Worm (Caenorhabditis elegans) whole organism, L1 larva: ENCODE data around the gene vps-24.

ENCODE experiments used
- C04F5.9 ChIP-seq: sonication (generic microtip); optimal IDR thresholded peaks from 2 replicates; lab custom pipeline; 2016; ENCODE audit warnings: missing genetic modification characterization, missing compliant biosample characterization
- C16A3.4 ChIP-seq: fragments of 150-350 bp; optimal IDR thresholded peaks from 2 replicates; lab custom pipeline; 2014; ENCODE audit warnings: missing biosample characterization, missing genetic modification characterization
- aha-1 ChIP-seq: fragments of 150-350 bp; optimal IDR thresholded peaks from 2 replicates; lab custom pipeline; 2014; ENCODE audit warnings: missing biosample characterization, missing genetic modification characterization
- blmp-1 ChIP-seq: fragments of 150-350 bp; optimal IDR thresholded peaks from 2 replicates; lab custom pipeline; 2014; ENCODE audit warnings: missing biosample characterization, missing genetic modification characterization
- ceh-88 ChIP-seq: fragments of 200-800 bp; sonication (Bioruptor generic); IDR thresholded peaks from 2 replicates; pipeline ENCODE4 v1.3.6; 2022; ENCODE audit warnings: missing genetic modification characterization, missing compliant biosample characterization
- ceh-90 ChIP-seq: sonication (generic microtip); optimal IDR thresholded peaks from 2 replicates; lab custom pipeline; 2016; ENCODE audit warnings: missing genetic modification characterization, missing compliant biosample characterization
- efl-1 ChIP-seq, 4 experiments: fragments of 150-350 bp; optimal IDR thresholded peaks in 3 of 4; peaks in 1 of 4; 1 replicate in 1 of 4; 2 replicates in 3 of 4; lab custom pipeline; 2014; ENCODE audit warnings: missing biosample characterization in 2 of 4, missing genetic modification characterization in 2 of 4, missing genetic modification reagents in 2 of 4
- egl-13 ChIP-seq: sonication (generic microtip); optimal IDR thresholded peaks from 2 replicates; lab custom pipeline; 2016; ENCODE audit warnings: missing genotype, missing genetic modification reagents, missing genetic modification characterization, missing compliant biosample characterization
- elt-2 ChIP-seq: sonication (generic microtip); optimal IDR thresholded peaks from 2 replicates; lab custom pipeline; 2016; ENCODE audit warnings: missing genetic modification characterization, mild to moderate bottlenecking, inconsistent platforms, missing compliant biosample characterization, missing genetic modification reagents
- ets-5 ChIP-seq: fragments of 200-800 bp; sonication (Bioruptor generic); IDR thresholded peaks from 2 replicates; pipeline ENCODE4 v1.3.6; 2022; ENCODE audit warnings: missing genetic modification characterization, missing compliant biosample characterization
- fos-1 ChIP-seq: fragments of 150-350 bp; optimal IDR thresholded peaks from 2 replicates; lab custom pipeline; 2014; ENCODE audit warnings: missing biosample characterization, missing genetic modification characterization
- hlh-17 ChIP-seq: fragments of 200-800 bp; sonication (Bioruptor generic); optimal IDR thresholded peaks from 2 replicates; lab custom pipeline; 2018; ENCODE audit warnings: missing genetic modification characterization, mild to moderate bottlenecking, missing compliant biosample characterization, moderate library complexity, borderline replicate concordance
- isw-1 ChIP-seq: fragments of 200-800 bp; sonication (Bioruptor generic); IDR thresholded peaks from 2 replicates; pipeline ENCODE4 v1.3.6; 2022; ENCODE audit warnings: missing genetic modification characterization, missing compliant biosample characterization
- lin-14 ChIP-seq: fragments of 200-800 bp; sonication (Bioruptor generic); optimal IDR thresholded peaks from 2 replicates; lab custom pipeline; 2018; ENCODE audit warnings: mild to moderate bottlenecking, missing genetic modification characterization, moderate library complexity, missing compliant biosample characterization
- lin-15B ChIP-seq: fragments of 150-350 bp; sonication (generic microtip); optimal IDR thresholded peaks from 3 replicates; lab custom pipeline; 2014; ENCODE audit warnings: missing biosample characterization, missing genetic modification characterization
- lin-35 ChIP-seq, 2 experiments: fragments of 150-350 bp; optimal IDR thresholded peaks; 2 replicates each; lab custom pipeline; 2014; ENCODE audit warnings: missing biosample characterization in 2 of 2, missing genetic modification characterization in 2 of 2, missing genetic modification reagents in 2 of 2
- lin-39 ChIP-seq: fragments of 150-350 bp; optimal IDR thresholded peaks from 2 replicates; lab custom pipeline; 2014; ENCODE audit warnings: missing biosample characterization, missing genetic modification reagents, missing genetic modification characterization
- lsy-2 ChIP-seq, 2 experiments: fragments of 150-350 bp; optimal IDR thresholded peaks; 2 replicates each; lab custom pipeline; 2014; ENCODE audit warnings: missing biosample characterization in 2 of 2, missing genetic modification characterization in 2 of 2
- mdl-1 ChIP-seq, 2 experiments: fragments of 150-350 bp; optimal IDR thresholded peaks; 2 replicates each; lab custom pipeline; 2014 to 2017; ENCODE audit warnings: missing biosample characterization in 2 of 2, missing genetic modification characterization in 2 of 2, inconsistent platforms in 1 of 2
- nhr-19 ChIP-seq: fragments of 200-800 bp; sonication (Bioruptor generic); conservative IDR thresholded peaks from 2 replicates; pipeline ENCODE4 v1.3.6; 2022; ENCODE audit warnings: missing genetic modification characterization, missing compliant biosample characterization
- nhr-20 ChIP-seq: sonication (generic microtip); optimal IDR thresholded peaks from 2 replicates; lab custom pipeline; 2016; ENCODE audit warnings: mild to moderate bottlenecking, missing genetic modification characterization, missing compliant biosample characterization
- nhr-28 ChIP-seq: fragments of 150-350 bp; optimal IDR thresholded peaks from 2 replicates; lab custom pipeline; 2014; ENCODE audit warnings: missing biosample characterization, missing genetic modification characterization
- nhr-71 ChIP-seq: sonication (generic microtip); optimal IDR thresholded peaks from 2 replicates; lab custom pipeline; 2016; ENCODE audit warnings: mild to moderate bottlenecking, missing genetic modification characterization, moderate library complexity, missing compliant biosample characterization
- nhr-76 ChIP-seq: sonication (generic microtip); optimal IDR thresholded peaks from 2 replicates; lab custom pipeline; 2017; ENCODE audit warnings: missing biosample characterization, missing genetic modification characterization
- nhr-84 ChIP-seq: sonication (generic microtip); optimal IDR thresholded peaks from 2 replicates; lab custom pipeline; 2017; ENCODE audit warnings: missing biosample characterization, missing genetic modification characterization
- nhr-90 ChIP-seq: sonication (generic microtip); optimal IDR thresholded peaks from 2 replicates; lab custom pipeline; 2016; ENCODE audit warnings: mild to moderate bottlenecking, missing genetic modification characterization, missing compliant biosample characterization; ENCODE audit not compliant: poor library complexity
- pax-3 ChIP-seq: fragments of 200-800 bp; sonication (Bioruptor generic); optimal IDR thresholded peaks from 2 replicates; lab custom pipeline; 2018; ENCODE audit warnings: mild to moderate bottlenecking, missing genetic modification characterization, moderate library complexity, missing compliant biosample characterization
- rnt-1 ChIP-seq: sonication (generic microtip); optimal IDR thresholded peaks from 2 replicates; lab custom pipeline; 2016; ENCODE audit warnings: mild to moderate bottlenecking, missing genetic modification characterization, moderate library complexity, missing compliant biosample characterization
- sox-4 ChIP-seq: sonication (generic microtip); optimal IDR thresholded peaks from 2 replicates; lab custom pipeline; 2016; ENCODE audit warnings: missing genetic modification characterization, missing compliant biosample characterization
- sup-37 ChIP-seq: fragments of 200-800 bp; sonication (Bioruptor generic); optimal IDR thresholded peaks from 2 replicates; lab custom pipeline; 2018; ENCODE audit warnings: mild to moderate bottlenecking, missing genetic modification characterization, missing compliant biosample characterization
- unc-130 ChIP-seq: fragments of 150-350 bp; optimal IDR thresholded peaks from 2 replicates; lab custom pipeline; 2017; ENCODE audit warnings: missing biosample characterization, missing genetic modification characterization, inconsistent platforms
- vab-15 ChIP-seq: sonication (generic microtip); optimal IDR thresholded peaks from 2 replicates; lab custom pipeline; 2017; ENCODE audit warnings: missing genotype, mild to moderate bottlenecking, missing genetic modification characterization, missing compliant biosample characterization
- ztf-11 ChIP-seq, 2 experiments: sonication (generic microtip); optimal IDR thresholded peaks; 2 replicates each; lab custom pipeline; 2016 to 2017; ENCODE audit warnings: missing genetic modification characterization in 2 of 2, missing biosample characterization in 1 of 2, missing compliant biosample characterization in 1 of 2
- ztf-4 ChIP-seq: fragments of 150-350 bp; optimal IDR thresholded peaks from 2 replicates; lab custom pipeline; 2014; ENCODE audit warnings: missing biosample characterization, missing genetic modification characterization

Gene vps-24

DNA sequence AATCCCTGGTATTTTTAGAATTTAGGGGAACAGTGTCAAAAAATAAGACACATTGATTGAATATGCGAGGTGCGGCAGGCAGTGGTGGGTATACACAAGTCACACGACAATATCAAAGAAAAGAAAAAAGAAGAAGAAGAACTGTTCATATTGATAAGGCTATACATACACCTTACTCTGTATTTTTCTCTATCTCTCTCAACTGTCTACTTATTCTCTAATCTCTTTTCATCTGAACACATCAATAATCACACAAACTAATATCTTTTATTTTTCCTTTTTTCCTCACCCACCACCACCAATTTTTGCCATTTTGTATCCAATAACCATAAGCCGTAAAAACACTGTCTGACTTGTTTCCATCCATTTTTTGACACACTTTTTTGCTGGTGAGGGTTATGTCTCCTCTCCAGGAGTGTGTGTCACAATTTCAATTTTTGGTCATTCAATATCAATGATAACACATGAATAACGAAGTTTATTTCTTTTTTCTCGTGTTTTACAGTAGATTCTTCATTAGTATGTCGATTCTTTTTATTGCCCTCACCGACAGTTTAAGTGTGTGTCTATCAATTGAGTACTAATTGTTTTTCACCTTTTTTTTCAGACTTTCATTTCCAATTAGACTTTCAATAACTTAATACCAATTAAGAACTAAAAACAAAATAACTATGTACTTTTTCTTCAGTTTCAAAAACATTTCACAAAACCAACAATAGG is 25.8 kb downstream of the vps-24 start (continued):
- no peak for TF ChIP-seq ets-5 (GFP tag; lab: Robert Waterston, UW)
- TF ChIP-seq hlh-17 (GFP tag; lab: Kevin White, UChicago), result no peak
- TF ChIP-seq sup-37 (GFP tag; lab: Kevin White, UChicago), result no peak
- TF ChIP-seq lin-15B (tag; lab: Kevin White, UChicago), result no peak
- no peak for TF ChIP-seq nhr-76 (tag; lab: Kevin White, UChicago)
- no peak for TF ChIP-seq vab-15 (tag; lab: Kevin White, UChicago)
- TF ChIP-seq ceh-88 (GFP tag; lab: Robert Waterston, UW), result 0 out of 2 replicates have a peak, but pooled peaks have one; percentile 16
- no peak for TF ChIP-seq sox-4
- peak in 1 of 2 experiments; percentile 23 for TF ChIP-seq mdl-1 (tag; optimal IDR thresholded peaks at IDR 0.05; lab: Kevin White, UChicago)
- peak; percentile 96 for TF ChIP-seq elt-2 (tag; lab: Kevin White, UChicago)
- TF ChIP-seq aha-1 (tag; lab: Kevin White, UChicago), result no peak
- no peak for TF ChIP-seq lin-39 (tag; lab: Kevin White, UChicago)
- TF ChIP-seq fos-1 (tag; lab: Kevin White, UChicago), result no peak
- peak; percentile 54 for TF ChIP-seq nhr-71 (tag; lab: Kevin White, UChicago)

DNA sequence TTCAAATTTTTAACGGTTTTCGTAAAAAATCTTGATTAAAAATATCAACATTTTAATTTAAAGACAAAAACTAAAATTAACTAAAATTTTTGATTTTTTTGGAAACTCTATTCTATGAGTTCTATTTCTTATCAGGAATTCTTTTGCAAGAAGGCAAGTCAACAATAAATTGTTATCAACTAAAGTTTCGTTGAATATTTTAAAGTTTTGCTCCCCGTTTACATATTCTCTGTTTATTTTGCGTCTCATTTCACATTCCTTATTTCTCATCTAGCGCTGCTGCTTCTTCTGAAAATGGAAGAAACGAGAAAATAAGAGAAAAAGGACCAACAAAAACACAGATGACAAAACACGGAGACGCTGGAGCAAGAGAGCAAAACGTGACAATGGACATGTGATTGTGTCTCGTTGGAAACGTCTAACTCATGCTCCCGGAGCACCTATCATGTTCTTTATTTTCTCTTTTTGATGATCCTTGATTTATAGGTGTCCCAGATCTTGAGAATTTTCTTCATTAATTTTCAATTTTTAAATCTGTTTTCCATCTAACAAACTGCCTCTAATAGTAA is 26.8 kb downstream of the vps-24 start:
- no peak for TF ChIP-seq efl-1 (optimal IDR thresholded peaks at IDR 0.05; lab: Kevin White, UChicago)
- peak in 1 of 2 experiments; percentile 62 for TF ChIP-seq efl-1 (GFP tag; optimal IDR thresholded peaks at IDR 0.05 in 1 of 2; lab: Kevin White, UChicago)
- TF ChIP-seq nhr-90 (tag; lab: Kevin White, UChicago), result no peak
- TF ChIP-seq rnt-1 (tag; lab: Kevin White, UChicago), result peak; percentile 21
- no peak for TF ChIP-seq lin-35 (GFP tag; optimal IDR thresholded peaks at IDR 0.05; lab: Kevin White, UChicago)
- peak; percentile 6 for TF ChIP-seq nhr-20 (tag; lab: Kevin White, UChicago)
- TF ChIP-seq hlh-17 (GFP tag; lab: Kevin White, UChicago), result no peak
- TF ChIP-seq ztf-4 (tag; lab: Kevin White, UChicago), result no peak
- peak; percentile 88 for TF ChIP-seq elt-2 (tag; lab: Kevin White, UChicago)
- peak; percentile 39 for TF ChIP-seq lin-14
- TF ChIP-seq nhr-71 (tag; lab: Kevin White, UChicago), result peak; percentile 29
- TF ChIP-seq lsy-2 (tag; optimal IDR thresholded peaks at IDR 0.05; lab: Kevin White, UChicago), result peak in 1 of 2 experiments; percentile 5
- 0 out of 2 replicates have a peak, but pooled peaks have one; percentile 3 for TF ChIP-seq nhr-19

DNA sequence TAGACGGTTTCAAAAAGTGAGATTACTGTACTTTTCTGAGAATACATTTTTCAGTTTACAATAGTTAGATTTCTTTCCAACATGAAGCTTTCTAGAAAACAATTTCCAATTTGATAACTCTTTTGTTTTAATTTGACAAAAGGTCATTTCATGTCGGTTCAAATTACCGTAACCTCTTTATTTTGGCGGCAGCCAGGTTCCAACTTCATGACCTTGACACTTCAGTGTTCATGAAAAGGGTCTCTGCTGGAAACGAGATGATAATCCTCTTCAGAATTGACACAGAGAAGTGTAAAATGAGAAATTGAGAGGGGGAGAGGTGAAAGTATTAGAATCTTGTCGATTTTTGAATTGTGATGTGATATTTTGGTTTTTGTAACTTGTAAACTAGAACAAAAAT is 27.7 kb downstream of the vps-24 start:
- TF ChIP-seq ztf-11 (tag; optimal IDR thresholded peaks at IDR 0.05; lab: Kevin White, UChicago) (no peak), C16A3.4 (tag; lab: Kevin White, UChicago) (no peak), egl-13 (tag; lab: Kevin White, UChicago) (no peak), lin-14 (peak; percentile 4), blmp-1 (tag; lab: Kevin White, UChicago) (peak; percentile 35), lsy-2 (tag; optimal IDR thresholded peaks at IDR 0.05; lab: Kevin White, UChicago) (peak in 1 of 2 experiments; percentile 21), ceh-88 (GFP tag; lab: Robert Waterston, UW) (0 out of 2 replicates have a peak, but pooled peaks have one; percentile 10)

ce11 chrII:5022381-5022855 is 28.6 kb downstream of the vps-24 start, which contains the start of the genes nsy-1 and F59A6.13:
TSS of gene nsy-1 (plus strand) at chrII:5022757.
TSS of gene F59A6.13 (plus strand) at chrII:5022805.
- no peak for TF ChIP-seq C04F5.9 (tag; lab: Kevin White, UChicago)
- TF ChIP-seq elt-2 (tag; lab: Kevin White, UChicago), result peak; percentile 97
- TF ChIP-seq egl-13 (tag; lab: Kevin White, UChicago), result no peak
- TF ChIP-seq efl-1 (optimal IDR thresholded peaks at IDR 0.05; lab: Kevin White, UChicago), result no peak
- TF ChIP-seq efl-1 (GFP tag; optimal IDR thresholded peaks at IDR 0.05 in 1 of 2; lab: Kevin White, UChicago), result peak in 1 of 2 experiments; percentile 72
- TF ChIP-seq pax-3 (tag; lab: Kevin White, UChicago), result no peak
- TF ChIP-seq nhr-84 (tag; lab: Kevin White, UChicago), result no peak
- TF ChIP-seq unc-130 (tag; lab: Kevin White, UChicago), result no peak
- no peak for TF ChIP-seq nhr-28
- TF ChIP-seq ceh-88 (GFP tag; lab: Robert Waterston, UW), result no peak
- no peak for TF ChIP-seq ceh-90 (tag; lab: Kevin White, UChicago)
- no peak for TF ChIP-seq isw-1
- TF ChIP-seq, all 84 proteins: peak for 2
